Worm (Caenorhabditis elegans) whole organism, L4/young adult: Measurements from ENCODE around the gene acs-21.

Source experiments
- W03F9.2 ChIP-seq: fragments of 150-350 bp; optimal IDR thresholded peaks from 2 replicates; lab custom pipeline; 2014; ENCODE audit warnings: missing biosample characterization, missing genetic modification characterization
- dao-5 ChIP-seq: sonication (generic microtip); optimal IDR thresholded peaks from 2 replicates; lab custom pipeline; 2016; ENCODE audit warnings: missing genotype, missing genetic modification characterization, moderate library complexity, missing compliant biosample characterization
- him-1 ChIP-seq: sonication (generic microtip); optimal IDR thresholded peaks from 2 replicates; lab custom pipeline; 2016; ENCODE audit warnings: missing genotype, missing genetic modification reagents, missing genetic modification characterization, missing compliant biosample characterization

DNA sequence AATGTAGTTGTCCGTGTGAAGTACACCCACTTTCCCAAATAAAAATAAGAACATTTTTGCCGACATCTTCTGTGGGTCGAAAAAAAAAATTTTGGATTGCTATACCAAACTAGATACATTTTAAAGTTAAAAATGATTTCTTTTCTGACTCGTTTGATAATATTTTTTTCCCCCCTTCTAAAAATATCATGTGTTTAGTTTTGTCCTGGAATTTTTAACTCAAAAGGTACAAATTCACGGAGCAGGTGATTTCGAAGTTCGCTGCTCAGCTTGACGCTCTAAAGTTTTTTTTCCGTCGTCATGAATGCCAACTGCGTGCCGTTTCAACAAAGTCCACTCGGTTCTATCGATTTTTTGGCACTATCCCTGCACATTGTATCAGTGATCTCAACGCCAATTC lies 22.9 kb upstream of the acs-21 start, which contains the start of gene srh-185:
- no peak for TF ChIP-seq dao-5 (tag; lab: Kevin White, UChicago)
- no peak for TF ChIP-seq him-1
- no peak for TF ChIP-seq W03F9.2 (tag; lab: Kevin White, UChicago)
